Fruit fly (Drosophila melanogaster): ENCODE data around the gene PIG-K.

The PIG-K gene

DNA sequence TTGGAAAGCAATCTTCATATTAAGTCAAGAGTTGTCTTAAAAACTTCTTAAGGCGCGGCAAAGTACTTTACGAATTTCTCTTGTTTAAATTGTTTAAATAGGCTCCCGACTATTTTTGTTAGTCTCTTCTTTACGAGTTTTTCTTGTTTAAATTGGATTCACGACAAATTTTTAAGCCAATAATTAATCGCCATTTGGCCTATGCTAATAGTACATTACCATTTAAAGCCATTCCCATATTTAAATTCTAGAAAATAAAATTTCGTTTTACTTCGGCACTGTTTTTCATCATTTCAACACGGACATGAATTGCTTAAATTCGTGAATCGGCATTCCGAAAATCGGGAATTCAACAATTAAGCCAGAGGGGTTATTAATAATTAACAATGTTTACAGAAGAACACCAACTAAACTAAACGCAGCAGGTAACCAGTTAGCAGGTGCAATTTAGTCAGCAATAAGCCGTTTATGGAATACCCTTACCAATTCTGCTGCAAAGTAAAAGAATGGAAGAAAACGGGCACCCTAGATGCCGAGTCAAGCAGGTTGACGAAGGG is 367 bp upstream of the PIG-K start (continued):
- TF ChIP-seq CG13296 (GFP tag; optimal IDR thresholded peaks at IDR 0.05) (peak; percentile 64), ci (GFP tag; IDR thresholded peaks at IDR 0.05) (peak; percentile 39; the same call in 2 of the 3 replicates), pita (GFP tag; optimal IDR thresholded peaks at IDR 0.05) (no peak), sqz (GFP tag; optimal IDR thresholded peaks at IDR 0.05) (peak; percentile 19), CG10209 (GFP tag; optimal IDR thresholded peaks at IDR 0.05) (peak; percentile 80), Mad (GFP tag; optimal IDR thresholded peaks at IDR 0.05) (peak; percentile 63), CG9727 (GFP tag; optimal IDR thresholded peaks at IDR 0.05) (peak; percentile 90), gt (GFP tag; IDR thresholded peaks at IDR 0.05) (no peak), CG9876 (GFP tag; optimal IDR thresholded peaks at IDR 0.05) (no peak), ase (GFP tag; IDR thresholded peaks at IDR 0.05) (peak; percentile 54), C15 (GFP tag; IDR thresholded peaks at IDR 0.05) (peak; percentile 36; the same call in 1 of the 3 replicates), CG17186 (GFP tag; optimal IDR thresholded peaks at IDR 0.05) (peak; percentile 6), CG2120 (GFP tag; optimal IDR thresholded peaks at IDR 0.05) (peak; percentile 79), CG7372 (GFP tag; IDR thresholded peaks at IDR 0.05) (0 out of 2 replicates have a peak, but pooled peaks have one; percentile 37), CG5245 (GFP tag; optimal IDR thresholded peaks at IDR 0.05) (peak; percentile 8), mam (GFP tag; optimal IDR thresholded peaks at IDR 0.05) (peak; percentile 67), Atf6 (GFP tag; IDR thresholded peaks at IDR 0.05) (peak; percentile 41), dmrt11E (tag; optimal IDR thresholded peaks at IDR 0.05) (peak; percentile 78), Side (GFP tag; optimal IDR thresholded peaks at IDR 0.05) (peak; percentile 58), Mrtf (GFP tag; IDR thresholded peaks at IDR 0.05) (peak; percentile 44; the same call in 2 of the 3 replicates), CG14667 (GFP tag; IDR thresholded peaks at IDR 0.05) (peak; percentile 15; the same call in 1 of the 2 replicates), Hmx (GFP tag; optimal IDR thresholded peaks at IDR 0.05) (peak; percentile 71), CG18619 (GFP tag; optimal IDR thresholded peaks at IDR 0.05) (peak; percentile 86), zen2 (GFP tag; IDR thresholded peaks at IDR 0.05; ENCODE audit: partially characterized antibody) (no peak), CG4328 (GFP tag; optimal IDR thresholded peaks at IDR 0.05) (peak; percentile 77), Dp (GFP tag; optimal IDR thresholded peaks at IDR 0.05) (no peak), Rx (GFP tag; IDR thresholded peaks at IDR 0.05) (peak; percentile 48), fd96Cb (tag; optimal IDR thresholded peaks at IDR 0.05) (peak; percentile 78), CG11093 (GFP tag; IDR thresholded peaks at IDR 0.05) (no peak), CG13123 (GFP tag; optimal IDR thresholded peaks at IDR 0.05) (peak; percentile 39), CG2129 (GFP tag; IDR thresholded peaks at IDR 0.05; ENCODE audit: partially characterized antibody) (no peak), CkIIα-i1 (GFP tag; IDR thresholded peaks at IDR 0.05) (no peak), abd-A (tag; optimal IDR thresholded peaks at IDR 0.05) (no peak), Bgb (GFP tag; IDR thresholded peaks at IDR 0.05; ENCODE audit: partially characterized antibody) (no peak), CG11085 (GFP tag; IDR thresholded peaks at IDR 0.05) (0 out of 2 replicates have a peak, but pooled peaks have one; percentile 43), CG16863 (GFP tag; optimal IDR thresholded peaks at IDR 0.05) (peak; percentile 72), Ravus (GFP tag; IDR thresholded peaks at IDR 0.05) (no peak), unpg (GFP tag; optimal IDR thresholded peaks at IDR 0.05) (peak; percentile 56), Drgx (GFP tag; IDR thresholded peaks at IDR 0.05) (peak; percentile 41; the same call in 1 of the 2 replicates), Sox102F (GFP tag; optimal IDR thresholded peaks at IDR 0.05) (peak; percentile 75), caup (GFP tag; optimal IDR thresholded peaks at IDR 0.05; ENCODE audit: severe bottlenecking) (peak; percentile 63), Antp (GFP tag; optimal IDR thresholded peaks at IDR 0.05) (peak; percentile 68), Hey (tag; optimal IDR thresholded peaks at IDR 0.05) (no peak), ems (GFP tag; optimal IDR thresholded peaks at IDR 0.05) (peak; percentile 64), Lpt (GFP tag; optimal IDR thresholded peaks at IDR 0.05) (no peak), CG7987 (GFP tag; optimal IDR thresholded peaks at IDR 0.05) (no peak), dati (GFP tag; IDR thresholded peaks at IDR 0.05) (no peak), Oaz (GFP tag; IDR thresholded peaks at IDR 0.05) (no peak), kay (GFP tag; optimal IDR thresholded peaks at IDR 0.05) (peak; percentile 44), CG11456 (GFP tag; IDR thresholded peaks at IDR 0.05) (peak; percentile 81), tx (GFP tag; optimal IDR thresholded peaks at IDR 0.05) (peak; percentile 67)
